Worm (Caenorhabditis elegans) whole organism, L2 larva: ENCODE results near the gene C54F6.17.

Experiments
- C34F6.9 ChIP-seq: fragments of 150-350 bp; optimal IDR thresholded peaks from 2 replicates; lab custom pipeline; 2014; ENCODE audit warnings: missing biosample characterization, missing genetic modification characterization
- F13H6.1 ChIP-seq: sonication (generic microtip); optimal IDR thresholded peaks from 2 replicates; lab custom pipeline; 2016; ENCODE audit warnings: missing genetic modification characterization, missing compliant biosample characterization
- Y55F3AM.14 ChIP-seq: fragments of 200-800 bp; sonication (Bioruptor generic); optimal IDR thresholded peaks from 2 replicates; lab custom pipeline; 2018; ENCODE audit warnings: mild to moderate bottlenecking, missing genetic modification characterization, missing compliant biosample characterization
- ZK546.5 ChIP-seq: sonication (generic microtip); optimal IDR thresholded peaks from 2 replicates; lab custom pipeline; 2017; ENCODE audit warnings: missing biosample characterization, missing genetic modification characterization
- aly-2 ChIP-seq: fragments of 150-350 bp; optimal IDR thresholded peaks from 2 replicates; lab custom pipeline; 2014; ENCODE audit warnings: missing biosample characterization, missing genetic modification characterization
- ama-1 ChIP-seq: fragments of 150-350 bp; optimal IDR thresholded peaks from 2 replicates; lab custom pipeline; 2018; ENCODE audit warnings: inconsistent platforms
- blmp-1 ChIP-seq: sonication (generic microtip); optimal IDR thresholded peaks from 2 replicates; lab custom pipeline; 2017; ENCODE audit warnings: missing genetic modification characterization, mild to moderate bottlenecking, missing compliant biosample characterization, antibody characterized with exemption, moderate library complexity; ENCODE audit not compliant: insufficient read depth
- ceh-82 ChIP-seq: fragments of 150-350 bp; optimal IDR thresholded peaks from 2 replicates; lab custom pipeline; 2014; ENCODE audit warnings: missing biosample characterization, missing genetic modification characterization
- dmd-4 ChIP-seq: sonication (generic microtip); optimal IDR thresholded peaks from 2 replicates; lab custom pipeline; 2017; ENCODE audit warnings: missing biosample characterization, missing genetic modification characterization
- egl-27 ChIP-seq: sonication (generic microtip); optimal IDR thresholded peaks from 3 replicates; lab custom pipeline; 2017; ENCODE audit warnings: missing biosample characterization, missing genetic modification reagents, missing genetic modification characterization
- elt-1 ChIP-seq: fragments of 150-350 bp; optimal IDR thresholded peaks from 2 replicates; lab custom pipeline; 2014; ENCODE audit warnings: missing biosample characterization, missing genetic modification characterization
- elt-3 ChIP-seq: sonication (generic microtip); optimal IDR thresholded peaks from 2 replicates; lab custom pipeline; 2017; ENCODE audit warnings: missing biosample characterization, missing genetic modification characterization
- fos-1 ChIP-seq: fragments of 150-350 bp; optimal IDR thresholded peaks from 2 replicates; lab custom pipeline; 2014; ENCODE audit warnings: missing biosample characterization, missing genetic modification characterization
- gmeb-1 ChIP-seq: fragments of 150-350 bp; optimal IDR thresholded peaks from 2 replicates; lab custom pipeline; 2014; ENCODE audit warnings: missing biosample characterization, missing genetic modification characterization
- lin-13 ChIP-seq: fragments of 150-350 bp; optimal IDR thresholded peaks from 2 replicates; lab custom pipeline; 2014; ENCODE audit warnings: missing biosample characterization, missing genetic modification reagents, missing genetic modification characterization
- lin-39 ChIP-seq: fragments of 150-350 bp; optimal IDR thresholded peaks from 2 replicates; lab custom pipeline; 2014; ENCODE audit warnings: missing biosample characterization, missing genetic modification reagents, missing genetic modification characterization
- lsy-2 ChIP-seq, 2 experiments: fragments of 150-350 bp in 1 of 2; sonication (generic microtip) in 1 of 2; optimal IDR thresholded peaks; 2 replicates each; lab custom pipeline; 2014 to 2017; ENCODE audit warnings: missing biosample characterization in 2 of 2, missing genetic modification characterization in 2 of 2
- mbf-1 ChIP-seq: sonication (generic microtip); optimal IDR thresholded peaks from 2 replicates; lab custom pipeline; 2017; ENCODE audit warnings: missing biosample characterization, missing genetic modification characterization
- mdl-1 ChIP-seq, 2 experiments: fragments of 150-350 bp in 1 of 2; sonication (generic microtip) in 1 of 2; optimal IDR thresholded peaks; 2 replicates each; lab custom pipeline; 2017; ENCODE audit warnings: missing biosample characterization in 2 of 2, missing genetic modification characterization in 2 of 2
- nhr-11 ChIP-seq: fragments of 150-350 bp; optimal IDR thresholded peaks from 2 replicates; lab custom pipeline; 2014; ENCODE audit warnings: missing biosample characterization, missing genetic modification characterization
- nhr-12 ChIP-seq: fragments of 150-350 bp; optimal IDR thresholded peaks from 2 replicates; lab custom pipeline; 2014; ENCODE audit warnings: missing biosample characterization, missing genetic modification characterization
- nhr-129 ChIP-seq: fragments of 150-350 bp; optimal IDR thresholded peaks from 2 replicates; lab custom pipeline; 2014; ENCODE audit warnings: missing biosample characterization, missing genetic modification characterization
- nhr-21 ChIP-seq: fragments of 150-350 bp; optimal IDR thresholded peaks from 2 replicates; lab custom pipeline; 2014; ENCODE audit warnings: missing biosample characterization, missing genetic modification characterization
- nhr-23 ChIP-seq: fragments of 150-350 bp; optimal IDR thresholded peaks from 2 replicates; lab custom pipeline; 2014; ENCODE audit warnings: missing biosample characterization, missing genetic modification reagents, missing genetic modification characterization
- peb-1 ChIP-seq: fragments of 150-350 bp; optimal IDR thresholded peaks from 2 replicates; lab custom pipeline; 2014; ENCODE audit warnings: missing biosample characterization, missing genetic modification characterization
- sem-4 ChIP-seq: fragments of 150-350 bp; optimal IDR thresholded peaks from 2 replicates; lab custom pipeline; 2014; ENCODE audit warnings: missing biosample characterization, missing genetic modification reagents, missing genetic modification characterization
- skn-1 ChIP-seq: sonication (generic microtip); optimal IDR thresholded peaks from 2 replicates; lab custom pipeline; 2017; ENCODE audit warnings: missing biosample characterization, missing genetic modification characterization
- sma-3 ChIP-seq: sonication (generic microtip); optimal IDR thresholded peaks from 2 replicates; lab custom pipeline; 2016; ENCODE audit warnings: missing genetic modification reagents, missing genetic modification characterization, missing compliant biosample characterization
- sma-9 ChIP-seq, 2 experiments: fragments of 150-350 bp in 1 of 2; sonication (generic microtip) in 1 of 2; optimal IDR thresholded peaks; 2 replicates each; lab custom pipeline; 2014 to 2016; ENCODE audit warnings: missing genetic modification characterization in 2 of 2, mild to moderate bottlenecking in 1 of 2, missing biosample characterization in 1 of 2, missing compliant biosample characterization in 1 of 2, missing genetic modification reagents in 1 of 2, moderate library complexity in 1 of 2
- snpc-4 ChIP-seq: fragments of 150-350 bp; optimal IDR thresholded peaks from 2 replicates; lab custom pipeline; 2014; ENCODE audit warnings: missing biosample characterization, missing genetic modification characterization
- unc-39 ChIP-seq: fragments of 150-350 bp; optimal IDR thresholded peaks from 2 replicates; lab custom pipeline; 2014; ENCODE audit warnings: missing biosample characterization, missing genetic modification characterization
- unc-62 ChIP-seq: fragments of 150-350 bp; optimal IDR thresholded peaks from 2 replicates; lab custom pipeline; 2014; ENCODE audit warnings: missing biosample characterization, missing genetic modification reagents, missing genetic modification characterization
- ztf-1 ChIP-seq: fragments of 200-800 bp; sonication (Bioruptor generic); conservative IDR thresholded peaks from 2 replicates; pipeline ENCODE4 v1.3.6; 2022; ENCODE audit warnings: missing genetic modification characterization, missing compliant biosample characterization
- ztf-4 ChIP-seq: fragments of 150-350 bp; optimal IDR thresholded peaks from 2 replicates; lab custom pipeline; 2014; ENCODE audit warnings: missing biosample characterization, missing genetic modification characterization

C54F6.17 gene

DNA sequence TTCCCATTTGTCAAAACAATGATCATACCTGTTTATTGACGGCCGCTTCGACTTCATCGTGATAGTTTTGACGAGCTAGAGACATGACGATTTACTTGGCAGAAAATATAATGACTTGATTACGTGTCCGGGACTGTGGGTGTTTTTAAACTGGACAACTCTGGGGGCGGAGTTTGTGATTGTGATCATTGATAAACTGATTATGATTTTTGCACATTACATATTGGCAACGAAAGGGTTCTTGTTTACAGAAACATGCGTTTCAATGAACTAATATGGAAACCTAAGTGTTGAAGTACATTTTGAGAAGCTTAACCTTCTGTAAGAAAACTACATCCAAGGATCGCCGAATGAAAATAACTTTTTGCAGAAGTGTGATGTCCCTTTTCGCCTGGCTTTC is 20.2 kb downstream of the C54F6.17 start, which contains the start of gene ftn-1:
Gene ftn-1, minus strand, starts transcription at position 101 of the 400 bp plus-strand sequence.
- TF ChIP-seq sma-9 (GFP tag; optimal IDR thresholded peaks at IDR 0.05; lab: Kevin White, UChicago) (no peak), sma-9 (tag; optimal IDR thresholded peaks at IDR 0.05; lab: Kevin White, UChicago) (no peak), mdl-1 (tag; optimal IDR thresholded peaks at IDR 0.05; lab: Kevin White, UChicago) (no peak), fos-1 (no peak), ZK546.5 (tag; lab: Kevin White, UChicago) (no peak), dmd-4 (tag; lab: Kevin White, UChicago) (no peak), lin-39 (tag; lab: Kevin White, UChicago) (no peak), nhr-12 (tag; lab: Kevin White, UChicago) (no peak), gmeb-1 (tag; lab: Kevin White, UChicago) (no peak), unc-62 (no peak), lin-13 (GFP tag; lab: Kevin White, UChicago) (no peak), ceh-82 (tag; lab: Kevin White, UChicago) (no peak), C34F6.9 (tag; lab: Kevin White, UChicago) (no peak), egl-27 (tag; lab: Kevin White, UChicago) (no peak), peb-1 (tag; lab: Kevin White, UChicago) (no peak), mbf-1 (no peak), nhr-11 (no peak)

DNA sequence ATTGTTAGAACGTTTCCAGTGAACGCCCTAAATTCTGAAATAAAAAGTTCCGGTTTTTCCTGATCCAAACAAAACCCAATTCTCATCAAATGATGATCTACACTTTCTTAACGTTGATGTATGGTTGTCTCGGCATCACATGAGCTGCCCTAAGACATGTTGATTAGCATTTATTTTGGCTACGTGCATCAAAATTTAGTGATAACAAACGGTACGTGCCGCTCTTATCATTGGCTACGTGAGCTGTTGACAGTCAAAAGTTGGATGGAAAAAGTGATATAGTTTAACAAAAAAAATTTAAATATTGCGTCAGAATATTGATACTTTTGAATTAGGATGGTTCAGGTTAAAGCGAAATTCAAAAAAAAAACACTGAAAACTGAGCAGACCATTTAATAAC is 20.8 kb downstream of the C54F6.17 start:
- TF ChIP-seq sma-9 (GFP tag; optimal IDR thresholded peaks at IDR 0.05; lab: Kevin White, UChicago), result peak; percentile 52
- TF ChIP-seq sma-9 (tag; optimal IDR thresholded peaks at IDR 0.05; lab: Kevin White, UChicago), result no peak
- TF ChIP-seq aly-2, result no peak

DNA sequence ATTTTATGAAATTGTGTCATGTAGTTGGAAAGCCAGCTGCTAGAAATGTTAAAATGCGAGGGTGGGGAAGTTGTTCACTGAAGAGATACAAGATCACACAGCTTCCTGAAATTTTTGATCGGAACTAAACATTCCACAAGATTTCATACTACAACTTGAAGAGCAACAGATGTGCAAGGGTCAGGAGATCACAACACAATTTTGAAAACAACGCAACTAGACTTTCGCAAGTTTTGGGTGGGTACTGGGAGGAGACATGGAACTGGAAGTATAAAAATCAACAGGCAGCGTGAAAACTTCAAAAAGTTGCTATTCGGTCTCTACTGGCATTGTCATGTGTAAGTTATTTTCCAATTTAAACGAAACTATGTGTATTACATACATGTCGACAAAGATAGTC is 24.6 kb downstream of the C54F6.17 start, which contains the start of gene F19F10.3:
Gene F19F10.3, plus strand, starts transcription at position 301 of the 400 bp plus-strand sequence.
- no peak for TF ChIP-seq nhr-129
- no peak for TF ChIP-seq ztf-1 (GFP tag; lab: Robert Waterston, UW)
- no peak for TF ChIP-seq ama-1 (lab: Kevin White, UChicago)
- TF ChIP-seq lin-39 (tag; lab: Kevin White, UChicago), result no peak
- no peak for TF ChIP-seq nhr-11
- no peak for TF ChIP-seq unc-62
- TF ChIP-seq C34F6.9 (tag; lab: Kevin White, UChicago), result no peak

DNA sequence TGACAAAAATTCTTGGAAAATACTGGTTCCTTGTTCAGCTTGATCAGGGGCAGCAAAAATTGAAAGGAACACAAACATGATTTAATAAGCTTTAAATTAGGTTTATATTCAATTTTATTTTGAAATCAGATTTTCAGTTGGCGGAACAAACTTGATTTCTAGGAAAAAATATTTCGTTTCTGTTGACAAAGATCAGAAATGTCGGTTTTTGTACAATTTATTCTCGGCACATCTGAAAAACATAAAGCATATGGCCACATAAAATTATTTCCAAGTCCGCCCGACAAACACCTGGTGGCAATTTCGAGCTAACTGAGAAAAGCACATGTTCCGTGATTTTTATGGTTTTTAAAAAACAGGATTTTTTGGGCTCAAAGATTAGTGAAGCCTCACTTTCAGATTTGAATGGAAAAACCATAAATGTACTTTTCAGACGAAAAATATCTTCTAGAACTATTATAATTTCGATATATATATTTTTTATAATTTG is 26.7 kb downstream of the C54F6.17 start, which contains the start of gene ttr-10:
Gene ttr-10, minus strand, starts transcription at position 51 of the 490 bp plus-strand sequence.
- TF ChIP-seq F13H6.1 (tag; lab: Kevin White, UChicago) (no peak), ztf-4 (tag; lab: Kevin White, UChicago) (no peak), lin-13 (GFP tag; lab: Kevin White, UChicago) (no peak), mbf-1 (no peak), nhr-12 (tag; lab: Kevin White, UChicago) (no peak), elt-1 (tag; lab: Kevin White, UChicago) (no peak)

DNA sequence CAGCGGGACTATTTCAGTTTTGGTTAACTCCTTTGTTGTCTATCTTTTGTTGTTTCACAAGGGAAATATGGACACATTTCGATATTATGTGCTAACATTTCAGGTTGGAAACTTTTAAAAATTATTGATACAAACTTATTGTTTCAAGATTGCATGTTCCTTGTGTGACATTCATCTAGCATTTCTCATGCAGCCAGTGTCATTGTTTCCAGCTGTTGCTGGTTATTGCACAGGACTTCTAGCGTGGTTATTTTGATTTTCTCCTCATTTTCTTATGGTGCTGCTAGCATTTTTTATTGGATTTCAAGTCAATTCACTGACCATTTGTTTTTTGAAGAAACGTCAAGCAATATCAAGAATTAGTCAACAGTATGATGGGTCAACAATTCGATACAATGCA is 28.6 kb downstream of the C54F6.17 start:
- no peak for TF ChIP-seq nhr-12 (tag; lab: Kevin White, UChicago)
- no peak for TF ChIP-seq elt-3
- TF ChIP-seq sma-3, result no peak
- no peak for TF ChIP-seq lsy-2 (tag; optimal IDR thresholded peaks at IDR 0.05; lab: Kevin White, UChicago)
- no peak for TF ChIP-seq ztf-1 (GFP tag; lab: Robert Waterston, UW)
- TF ChIP-seq C34F6.9 (tag; lab: Kevin White, UChicago), result no peak
- TF ChIP-seq nhr-23, result no peak
- no peak for TF ChIP-seq skn-1 (tag; lab: Kevin White, UChicago)
- TF ChIP-seq mdl-1 (tag; optimal IDR thresholded peaks at IDR 0.05; lab: Kevin White, UChicago), result no peak
- no peak for TF ChIP-seq sem-4 (tag; lab: Kevin White, UChicago)
- TF ChIP-seq Y55F3AM.14 (GFP tag; lab: Kevin White, UChicago), result no peak
- TF ChIP-seq blmp-1, result no peak
- TF ChIP-seq unc-39 (tag; lab: Kevin White, UChicago), result no peak
- TF ChIP-seq elt-1 (tag; lab: Kevin White, UChicago), result no peak
- no peak for TF ChIP-seq snpc-4 (tag; lab: Kevin White, UChicago)
- TF ChIP-seq nhr-21 (tag; lab: Kevin White, UChicago), result no peak
- TF ChIP-seq aly-2, result no peak
- TF ChIP-seq lin-13 (GFP tag; lab: Kevin White, UChicago), result no peak
- TF ChIP-seq, all 48 proteins: peak for 0
